Worm (Caenorhabditis elegans) whole organism, L1 larva: ENCODE results near the gene zipt-2.3.

Experiments used
- C16A3.4 ChIP-seq: fragments of 150-350 bp; optimal IDR thresholded peaks from 2 replicates; lab custom pipeline; 2014; ENCODE audit warnings: missing biosample characterization, missing genetic modification characterization
- alr-1 ChIP-seq: fragments of 200-800 bp; sonication (Bioruptor generic); optimal IDR thresholded peaks from 2 replicates; lab custom pipeline; 2018; ENCODE audit warnings: borderline replicate concordance, mild to moderate bottlenecking, missing genetic modification characterization, missing compliant biosample characterization
- aly-2 ChIP-seq: fragments of 150-350 bp; optimal IDR thresholded peaks from 2 replicates; lab custom pipeline; 2014; ENCODE audit warnings: missing biosample characterization, missing genetic modification characterization
- ceh-63 ChIP-seq: fragments of 200-800 bp; sonication (Bioruptor generic); optimal IDR thresholded peaks from 2 replicates; lab custom pipeline; 2018; ENCODE audit warnings: mild to moderate bottlenecking, missing genetic modification characterization, missing compliant biosample characterization
- ceh-8 ChIP-seq: fragments of 200-800 bp; sonication (Bioruptor generic); optimal IDR thresholded peaks from 2 replicates; lab custom pipeline; 2018; ENCODE audit warnings: mild to moderate bottlenecking, missing genetic modification characterization, moderate library complexity, missing compliant biosample characterization
- ceh-82 ChIP-seq, 3 experiments: fragments of 150-350 bp in 1 of 3; sonication (generic microtip) in 2 of 3; optimal IDR thresholded peaks; 2 replicates each; lab custom pipeline; 2014 to 2017; ENCODE audit warnings: missing biosample characterization in 3 of 3, missing genetic modification characterization in 3 of 3
- ceh-88 ChIP-seq: fragments of 200-800 bp; sonication (Bioruptor generic); IDR thresholded peaks from 2 replicates; pipeline ENCODE4 v1.3.6; 2022; ENCODE audit warnings: missing genetic modification characterization, missing compliant biosample characterization
- ceh-90 ChIP-seq: sonication (generic microtip); optimal IDR thresholded peaks from 2 replicates; lab custom pipeline; 2016; ENCODE audit warnings: missing genetic modification characterization, missing compliant biosample characterization
- dpl-1 ChIP-seq, 3 experiments: fragments of 150-350 bp in 2 of 3; sonication (generic microtip) in 1 of 3; optimal IDR thresholded peaks; 2 replicates each; lab custom pipeline; 2014 to 2017; ENCODE audit warnings: missing biosample characterization in 3 of 3, missing genetic modification characterization in 3 of 3, missing genetic modification reagents in 3 of 3
- dsc-1 ChIP-seq: sonication (generic microtip); optimal IDR thresholded peaks from 2 replicates; lab custom pipeline; 2016; ENCODE audit warnings: mild to moderate bottlenecking, missing genetic modification characterization, missing compliant biosample characterization
- efl-1 ChIP-seq, 4 experiments: fragments of 150-350 bp; optimal IDR thresholded peaks in 3 of 4; peaks in 1 of 4; 1 replicate in 1 of 4; 2 replicates in 3 of 4; lab custom pipeline; 2014; ENCODE audit warnings: missing biosample characterization in 2 of 4, missing genetic modification characterization in 2 of 4, missing genetic modification reagents in 2 of 4
- egl-27 ChIP-seq, 2 experiments: fragments of 150-350 bp in 1 of 2; sonication (generic microtip); optimal IDR thresholded peaks; 3 replicates each; lab custom pipeline; 2017 to 2018; ENCODE audit warnings: missing biosample characterization in 2 of 2, missing genetic modification characterization in 2 of 2, missing genetic modification reagents in 2 of 2
- elt-3 ChIP-seq, 6 experiments: fragments of 150-350 bp in 1 of 6; sonication (generic microtip); optimal IDR thresholded peaks; 2 replicates each; lab custom pipeline; 2017 to 2018; ENCODE audit warnings: missing biosample characterization in 6 of 6, missing genetic modification characterization in 6 of 6, inconsistent platforms in 1 of 6
- fkh-10 ChIP-seq: sonication (generic microtip); optimal IDR thresholded peaks from 2 replicates; lab custom pipeline; 2017; ENCODE audit warnings: missing biosample characterization, missing genetic modification reagents, missing genetic modification characterization
- grh-1 ChIP-seq: fragments of 200-800 bp; sonication (Bioruptor generic); IDR thresholded peaks from 2 replicates; pipeline ENCODE4 v1.3.6; 2022; ENCODE audit warnings: missing genetic modification reagents, missing genetic modification characterization, missing compliant biosample characterization
- hlh-17 ChIP-seq: fragments of 200-800 bp; sonication (Bioruptor generic); optimal IDR thresholded peaks from 2 replicates; lab custom pipeline; 2018; ENCODE audit warnings: missing genetic modification characterization, mild to moderate bottlenecking, missing compliant biosample characterization, moderate library complexity, borderline replicate concordance
- hlh-4 ChIP-seq: sonication (generic microtip); optimal IDR thresholded peaks from 2 replicates; lab custom pipeline; 2016; ENCODE audit warnings: mild to moderate bottlenecking, missing genetic modification characterization, missing compliant biosample characterization
- isw-1 ChIP-seq: fragments of 200-800 bp; sonication (Bioruptor generic); IDR thresholded peaks from 2 replicates; pipeline ENCODE4 v1.3.6; 2022; ENCODE audit warnings: missing genetic modification characterization, missing compliant biosample characterization
- jun-1 ChIP-seq: fragments of 150-350 bp; optimal IDR thresholded peaks from 2 replicates; lab custom pipeline; 2014; ENCODE audit warnings: missing biosample characterization, missing genetic modification reagents, missing genetic modification characterization
- lin-14 ChIP-seq: fragments of 200-800 bp; sonication (Bioruptor generic); optimal IDR thresholded peaks from 2 replicates; lab custom pipeline; 2018; ENCODE audit warnings: mild to moderate bottlenecking, missing genetic modification characterization, moderate library complexity, missing compliant biosample characterization
- lin-35 ChIP-seq, 2 experiments: fragments of 150-350 bp; optimal IDR thresholded peaks; 2 replicates each; lab custom pipeline; 2014; ENCODE audit warnings: missing biosample characterization in 2 of 2, missing genetic modification characterization in 2 of 2, missing genetic modification reagents in 2 of 2
- mef-2 ChIP-seq: fragments of 150-350 bp; optimal IDR thresholded peaks from 2 replicates; lab custom pipeline; 2014; ENCODE audit warnings: missing biosample characterization, missing genetic modification characterization
- nhr-47 ChIP-seq: sonication (generic microtip); optimal IDR thresholded peaks from 2 replicates; lab custom pipeline; 2016; ENCODE audit warnings: mild to moderate bottlenecking, missing genetic modification characterization, moderate library complexity, missing compliant biosample characterization
- nhr-76 ChIP-seq: sonication (generic microtip); optimal IDR thresholded peaks from 2 replicates; lab custom pipeline; 2017; ENCODE audit warnings: missing biosample characterization, missing genetic modification characterization
- nhr-77 ChIP-seq: fragments of 150-350 bp; optimal IDR thresholded peaks from 2 replicates; lab custom pipeline; 2014; ENCODE audit warnings: missing biosample characterization, missing genetic modification characterization
- nhr-85 ChIP-seq: sonication (generic microtip); peaks from one replicate; lab custom pipeline; 2016; ENCODE audit warnings: missing genetic modification characterization, inconsistent platforms, missing compliant biosample characterization
- nhr-90 ChIP-seq: sonication (generic microtip); optimal IDR thresholded peaks from 2 replicates; lab custom pipeline; 2016; ENCODE audit warnings: mild to moderate bottlenecking, missing genetic modification characterization, missing compliant biosample characterization; ENCODE audit not compliant: poor library complexity
- pax-3 ChIP-seq: fragments of 200-800 bp; sonication (Bioruptor generic); optimal IDR thresholded peaks from 2 replicates; lab custom pipeline; 2018; ENCODE audit warnings: mild to moderate bottlenecking, missing genetic modification characterization, moderate library complexity, missing compliant biosample characterization
- pqm-1 ChIP-seq: sonication (generic microtip); optimal IDR thresholded peaks from 3 replicates; lab custom pipeline; 2017; ENCODE audit warnings: missing biosample characterization, missing genetic modification characterization
- skn-1 ChIP-seq: fragments of 150-350 bp; optimal IDR thresholded peaks from 2 replicates; lab custom pipeline; 2014; ENCODE audit warnings: missing biosample characterization, missing genetic modification characterization
- snpc-4 ChIP-seq: fragments of 150-350 bp; optimal IDR thresholded peaks from 2 replicates; lab custom pipeline; 2014; ENCODE audit warnings: missing biosample characterization, missing genetic modification characterization
- snu-23 ChIP-seq: sonication (generic microtip); optimal IDR thresholded peaks from 2 replicates; lab custom pipeline; 2016; ENCODE audit warnings: missing genetic modification characterization, missing compliant biosample characterization
- sup-37 ChIP-seq: fragments of 200-800 bp; sonication (Bioruptor generic); optimal IDR thresholded peaks from 2 replicates; lab custom pipeline; 2018; ENCODE audit warnings: mild to moderate bottlenecking, missing genetic modification characterization, missing compliant biosample characterization
- unc-130 ChIP-seq: fragments of 150-350 bp; optimal IDR thresholded peaks from 2 replicates; lab custom pipeline; 2017; ENCODE audit warnings: missing biosample characterization, missing genetic modification characterization, inconsistent platforms
- unc-62 ChIP-seq: fragments of 150-350 bp; optimal IDR thresholded peaks from 2 replicates; lab custom pipeline; 2014; ENCODE audit warnings: missing biosample characterization, missing genetic modification reagents, missing genetic modification characterization
- xbp-1 ChIP-seq: sonication (generic microtip); optimal IDR thresholded peaks from 2 replicates; lab custom pipeline; 2016; ENCODE audit warnings: missing genetic modification characterization, missing compliant biosample characterization
- zip-4 ChIP-seq: fragments of 200-800 bp; sonication (Bioruptor generic); optimal IDR thresholded peaks from 2 replicates; lab custom pipeline; 2018; ENCODE audit warnings: mild to moderate bottlenecking, missing genetic modification characterization, moderate library complexity, missing compliant biosample characterization
- ztf-11 ChIP-seq, 2 experiments: sonication (generic microtip); optimal IDR thresholded peaks; 2 replicates each; lab custom pipeline; 2016 to 2017; ENCODE audit warnings: missing genetic modification characterization in 2 of 2, missing biosample characterization in 1 of 2, missing compliant biosample characterization in 1 of 2
- ztf-4 ChIP-seq: fragments of 150-350 bp; optimal IDR thresholded peaks from 2 replicates; lab custom pipeline; 2014; ENCODE audit warnings: missing biosample characterization, missing genetic modification characterization

zipt-2.3 gene

ce11 chrII:13678555-13679119, 37.0 kb downstream of the zipt-2.3 start (continued):
- peak; percentile 63 for TF ChIP-seq snu-23 (GFP tag; lab: Kevin White, UChicago)
- peak; percentile 67 for TF ChIP-seq lin-14 (GFP tag; lab: Kevin White, UChicago)
- no peak for TF ChIP-seq pqm-1
- TF ChIP-seq lin-35 (GFP tag; optimal IDR thresholded peaks at IDR 0.05; lab: Kevin White, UChicago): peak in 1 of 2 experiments; percentile 54
- TF ChIP-seq nhr-77 (tag; lab: Kevin White, UChicago): no peak
- peak in 5 of 6 experiments; percentile 19 to 60 (median 41) for TF ChIP-seq elt-3 (tag; optimal IDR thresholded peaks at IDR 0.05; lab: Kevin White, UChicago)
- no peak for TF ChIP-seq ceh-90 (tag; lab: Kevin White, UChicago)
- TF ChIP-seq unc-130 (tag; lab: Kevin White, UChicago): no peak
- no peak for TF ChIP-seq ceh-82 (tag; optimal IDR thresholded peaks at IDR 0.05; lab: Kevin White, UChicago)
- TF ChIP-seq nhr-90 (tag; lab: Kevin White, UChicago): peak; percentile 64
- TF ChIP-seq nhr-47 (tag; lab: Kevin White, UChicago): peak; percentile 40
- TF ChIP-seq skn-1: no peak
- TF ChIP-seq dsc-1 (tag; lab: Kevin White, UChicago): no peak
- no peak for TF ChIP-seq zip-4 (GFP tag; lab: Kevin White, UChicago)
- no peak for TF ChIP-seq unc-62
- no peak for TF ChIP-seq C16A3.4
- TF ChIP-seq jun-1 (tag; lab: Kevin White, UChicago): no peak
- no peak for TF ChIP-seq sup-37 (GFP tag; lab: Kevin White, UChicago)
- TF ChIP-seq efl-1 (optimal IDR thresholded peaks at IDR 0.05; lab: Kevin White, UChicago): no peak
- TF ChIP-seq efl-1 (GFP tag; optimal IDR thresholded peaks at IDR 0.05 in 1 of 2; lab: Kevin White, UChicago): peak in 1 of 2 experiments; percentile 20
- no peak for TF ChIP-seq nhr-76 (tag; lab: Kevin White, UChicago)
- TF ChIP-seq egl-27 (tag; optimal IDR thresholded peaks at IDR 0.05; lab: Kevin White, UChicago): no peak
- no peak for TF ChIP-seq fkh-10
- no peak for TF ChIP-seq ceh-88
- TF ChIP-seq grh-1 (GFP tag; lab: Robert Waterston, UW): peak; percentile 44; the same call in 1 of the 2 replicates
- no peak for TF ChIP-seq ceh-8
- no peak for TF ChIP-seq snpc-4 (tag; lab: Kevin White, UChicago)
- TF ChIP-seq isw-1 (GFP tag; lab: Robert Waterston, UW): no peak
- TF ChIP-seq dpl-1 (GFP tag; optimal IDR thresholded peaks at IDR 0.05; lab: Kevin White, UChicago): no peak
- TF ChIP-seq alr-1: no peak
- no peak for TF ChIP-seq aly-2

- no peak for TF ChIP-seq nhr-85
- no peak for TF ChIP-seq pax-3
- TF ChIP-seq zip-4 (GFP tag; lab: Kevin White, UChicago): no peak
- no peak for TF ChIP-seq mef-2 (tag; lab: Kevin White, UChicago)
- no peak for TF ChIP-seq ceh-63 (GFP tag; lab: Kevin White, UChicago)
- no peak for TF ChIP-seq ztf-4 (tag; lab: Kevin White, UChicago)
- no peak for TF ChIP-seq snu-23 (GFP tag; lab: Kevin White, UChicago)
- TF ChIP-seq hlh-17 (GFP tag; lab: Kevin White, UChicago): no peak
- no peak for TF ChIP-seq xbp-1
- no peak for TF ChIP-seq ztf-11 (tag; optimal IDR thresholded peaks at IDR 0.05; lab: Kevin White, UChicago)
- TF ChIP-seq pqm-1: no peak
- no peak for TF ChIP-seq hlh-4 (tag; lab: Kevin White, UChicago)
- TF ChIP-seq lin-35 (GFP tag; optimal IDR thresholded peaks at IDR 0.05; lab: Kevin White, UChicago): no peak
Observed at ce11 chrII:13677927-13678326, 37.8 kb downstream of the zipt-2.3 start.
